Worm (Caenorhabditis elegans) whole organism, midembryonic: ENCODE measurements around the gene col-139.

Experiments
- T22C8.4 ChIP-seq: fragments of 200-800 bp; sonication (Bioruptor generic); IDR thresholded peaks from 2 replicates; pipeline ENCODE4 v1.3.6; 2022; ENCODE audit warnings: missing genetic modification characterization, missing compliant biosample characterization
- cog-1 ChIP-seq: sonication (generic microtip); optimal IDR thresholded peaks from 2 replicates; lab custom pipeline; 2016; ENCODE audit warnings: missing genetic modification characterization, missing compliant biosample characterization
- flt-1 ChIP-seq: fragments of 200-800 bp; sonication (Bioruptor generic); IDR thresholded peaks from 2 replicates; pipeline ENCODE4 v1.3.6; 2022; ENCODE audit warnings: missing genetic modification characterization, missing compliant biosample characterization
- med-1 ChIP-seq: sonication (generic microtip); optimal IDR thresholded peaks from 2 replicates; lab custom pipeline; 2017; ENCODE audit warnings: missing genetic modification characterization, mild to moderate bottlenecking, missing compliant biosample characterization, antibody characterized with exemption, missing genetic modification reagents; ENCODE audit not compliant: insufficient read depth
- ztf-23 ChIP-seq: fragments of 200-800 bp; sonication (Bioruptor generic); IDR thresholded peaks from 2 replicates; pipeline ENCODE4 v1.3.6; 2022; ENCODE audit warnings: missing genetic modification reagents, missing genetic modification characterization, missing compliant biosample characterization

- no peak for TF ChIP-seq cog-1 (tag; lab: Kevin White, UChicago)
- TF ChIP-seq T22C8.4 (GFP tag; lab: Robert Waterston, UW), result no peak
- no peak for TF ChIP-seq med-1 (GFP tag; lab: Kevin White, UChicago)
- TF ChIP-seq ztf-23 (GFP tag; lab: Robert Waterston, UW), result no peak
- no peak for TF ChIP-seq flt-1 (GFP tag; lab: Robert Waterston, UW)
Measured at ce11 chrV:4617260-4617659, 36.5 kb downstream of the col-139 start, which contains the start of gene sumv-2.
